Worm (Caenorhabditis elegans) whole organism, early embryonic: ENCODE data around the gene C15C8.4.
A peak's percentile ranks its signal among the peaks of the same experiment; 100 is the strongest.

Experiments
- B0310.2 ChIP-seq: sonication (generic microtip); optimal IDR thresholded peaks from 2 replicates; lab custom pipeline; 2016; ENCODE audit warnings: mild to moderate bottlenecking, missing genetic modification characterization, missing compliant biosample characterization
- F13C5.2 ChIP-seq: sonication (generic microtip); optimal IDR thresholded peaks from 2 replicates; lab custom pipeline; 2017; ENCODE audit warnings: mild to moderate bottlenecking, missing genetic modification characterization, inconsistent platforms, missing compliant biosample characterization
- aly-1 ChIP-seq: sonication (generic microtip); optimal IDR thresholded peaks from 2 replicates; lab custom pipeline; 2016; ENCODE audit warnings: missing genetic modification characterization, missing compliant biosample characterization
- ama-1 ChIP-seq: fragments of 150-350 bp; optimal IDR thresholded peaks from 2 replicates; lab custom pipeline; 2014
- ceh-13 ChIP-seq: fragments of 200-800 bp; sonication (Bioruptor generic); optimal IDR thresholded peaks from 2 replicates; lab custom pipeline; 2018; ENCODE audit warnings: mild to moderate bottlenecking, missing genetic modification characterization, missing compliant biosample characterization
- ceh-36 ChIP-seq: sonication (generic microtip); optimal IDR thresholded peaks from 2 replicates; lab custom pipeline; 2016; ENCODE audit warnings: missing genetic modification characterization, inconsistent platforms, missing compliant biosample characterization
- ets-7 ChIP-seq: sonication (generic microtip); optimal IDR thresholded peaks from 2 replicates; lab custom pipeline; 2016; ENCODE audit warnings: missing genotype, missing genetic modification characterization, missing compliant biosample characterization
- flt-1 ChIP-seq: fragments of 200-800 bp; sonication (Bioruptor generic); IDR thresholded peaks from 2 replicates; pipeline ENCODE4 v1.3.6; 2022; ENCODE audit warnings: missing genetic modification characterization, missing compliant biosample characterization
- hmbx-1 ChIP-seq: sonication (generic microtip); optimal IDR thresholded peaks from 2 replicates; lab custom pipeline; 2016; ENCODE audit warnings: mild to moderate bottlenecking, missing genetic modification characterization, missing compliant biosample characterization
- hmg-4 ChIP-seq: fragments of 200-800 bp; sonication (Bioruptor generic); optimal IDR thresholded peaks from 2 replicates; lab custom pipeline; 2018; ENCODE audit warnings: mild to moderate bottlenecking, missing genetic modification characterization, missing compliant biosample characterization
- hnd-1 ChIP-seq: sonication (generic microtip); optimal IDR thresholded peaks from 2 replicates; lab custom pipeline; 2016; ENCODE audit warnings: missing genetic modification characterization, missing compliant biosample characterization
- pes-1 ChIP-seq: fragments of 200-800 bp; sonication (Bioruptor generic); IDR thresholded peaks from 2 replicates; pipeline ENCODE4 v1.3.6; 2022; ENCODE audit warnings: missing genetic modification reagents, missing genetic modification characterization, missing compliant biosample characterization
- scrt-1 ChIP-seq: fragments of 200-800 bp; sonication (Bioruptor generic); IDR thresholded peaks from 2 replicates; pipeline ENCODE4 v1.3.6; 2022; ENCODE audit warnings: missing genetic modification characterization, missing compliant biosample characterization
- sea-1 ChIP-seq: fragments of 200-800 bp; sonication (Bioruptor generic); conservative IDR thresholded peaks from 2 replicates; pipeline ENCODE4 v1.3.6; 2022; ENCODE audit warnings: missing genetic modification characterization, missing compliant biosample characterization
- tbx-11 ChIP-seq: fragments of 200-800 bp; sonication (Bioruptor generic); IDR thresholded peaks from 2 replicates; pipeline ENCODE4 v1.3.6; 2022; ENCODE audit warnings: missing genetic modification characterization, missing compliant biosample characterization
- tbx-37 ChIP-seq: fragments of 200-800 bp; sonication (Bioruptor generic); conservative IDR thresholded peaks from 2 replicates; pipeline ENCODE4 v1.3.6; 2022; ENCODE audit warnings: missing genetic modification reagents, missing genetic modification characterization, missing compliant biosample characterization
- tra-4 ChIP-seq: sonication (generic microtip); optimal IDR thresholded peaks from 2 replicates; lab custom pipeline; 2017; ENCODE audit warnings: missing genetic modification characterization, missing compliant biosample characterization

The C15C8.4 gene

ce11 chrV:12728062-12728665 is 19.1 kb downstream of the C15C8.4 start, which contains the start of the genes rpl-28 and mrpl-49:
rpl-28 (minus strand) TSS chrV:12728112.
mrpl-49 (plus strand) TSS chrV:12728631.
- no peak for TF ChIP-seq tbx-11
- peak; percentile 33 for TF ChIP-seq F13C5.2 (tag; lab: Kevin White, UChicago)
- no peak for TF ChIP-seq hnd-1 (tag; lab: Kevin White, UChicago)
- TF ChIP-seq pes-1 (GFP tag; lab: Robert Waterston, UW), result no peak
- no peak for TF ChIP-seq hmbx-1

- TF ChIP-seq ets-7, result no peak
- TF ChIP-seq hmbx-1, result no peak
- TF ChIP-seq pes-1 (GFP tag; lab: Robert Waterston, UW), result no peak
- TF ChIP-seq hmg-4 (GFP tag; lab: Kevin White, UChicago), result no peak
- no peak for TF ChIP-seq B0310.2 (tag; lab: Kevin White, UChicago)
- no peak for TF ChIP-seq tbx-11
- no peak for TF ChIP-seq sea-1 (GFP tag; lab: Robert Waterston, UW)
- no peak for TF ChIP-seq tbx-37 (GFP tag; lab: Robert Waterston, UW)
- no peak for TF ChIP-seq ama-1 (lab: Kevin White, UChicago)
- TF ChIP-seq hnd-1 (tag; lab: Kevin White, UChicago), result no peak
- TF ChIP-seq tra-4 (tag; lab: Kevin White, UChicago), result no peak
- TF ChIP-seq ceh-36 (tag; lab: Kevin White, UChicago), result no peak
Measured at ce11 chrV:12727104-12727637, 20.1 kb downstream of the C15C8.4 start, which contains the start of gene R11D1.13. R11D1.13 (plus strand) TSS chrV:12727154.

ce11 chrV:12725893-12726292 is 21.4 kb downstream of the C15C8.4 start, which contains the start of gene R11D1.12:
R11D1.12 (minus strand) TSS chrV:12725993.
- TF ChIP-seq pes-1 (GFP tag; lab: Robert Waterston, UW) (no peak), F13C5.2 (tag; lab: Kevin White, UChicago) (no peak), ceh-13 (no peak), flt-1 (GFP tag; lab: Robert Waterston, UW) (no peak), hmg-4 (GFP tag; lab: Kevin White, UChicago) (no peak), B0310.2 (tag; lab: Kevin White, UChicago) (no peak), ama-1 (lab: Kevin White, UChicago) (no peak), hmbx-1 (no peak)

DNA sequence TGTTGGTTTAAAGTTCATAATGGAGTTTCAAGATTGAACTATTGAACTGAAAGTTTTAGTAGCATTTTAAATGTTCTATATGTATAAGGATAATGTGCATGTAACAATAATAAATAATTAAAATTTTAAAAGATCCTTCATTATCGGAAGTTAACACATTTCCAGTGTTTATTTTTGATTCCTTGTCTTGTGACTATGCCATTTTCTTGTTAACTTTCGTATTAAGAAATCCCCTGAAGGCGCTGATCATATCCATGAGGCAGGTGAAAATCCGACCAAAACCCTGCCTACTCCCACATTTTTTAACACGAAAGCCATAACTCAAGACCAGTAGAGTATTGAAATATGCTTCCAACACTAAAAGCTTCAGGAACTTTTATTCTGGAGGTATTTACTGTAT is 27.6 kb downstream of the C15C8.4 start, which contains the start of gene R11D1.7:
TSS of gene R11D1.7 (plus strand) at position 301 of the 400 bp plus-strand sequence.
- no peak for TF ChIP-seq hmg-4 (GFP tag; lab: Kevin White, UChicago)
- TF ChIP-seq scrt-1 (GFP tag; lab: Robert Waterston, UW), result no peak
- no peak for TF ChIP-seq tbx-11
- no peak for TF ChIP-seq hnd-1 (tag; lab: Kevin White, UChicago)
- TF ChIP-seq pes-1 (GFP tag; lab: Robert Waterston, UW), result no peak
- no peak for TF ChIP-seq B0310.2 (tag; lab: Kevin White, UChicago)
- TF ChIP-seq ets-7, result no peak
- TF ChIP-seq ama-1 (lab: Kevin White, UChicago), result no peak
- no peak for TF ChIP-seq aly-1 (tag; lab: Kevin White, UChicago)

DNA sequence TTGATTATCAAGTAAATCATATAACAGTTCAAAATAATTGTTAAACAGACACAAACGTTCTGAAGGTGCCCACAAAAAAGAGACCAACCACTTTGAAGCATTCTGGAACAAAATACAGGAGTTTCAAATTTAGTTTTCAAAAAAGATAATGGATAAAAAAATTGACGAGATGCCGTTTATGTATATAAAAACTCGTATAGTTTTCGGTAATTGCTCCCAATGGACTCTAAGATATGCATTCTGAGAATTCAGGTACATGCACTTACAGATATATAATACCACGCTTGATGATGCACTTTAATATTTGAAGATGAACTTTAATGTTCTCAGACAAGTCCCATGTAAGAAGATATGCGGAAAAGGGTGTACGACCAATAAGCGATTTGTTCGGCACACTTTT is 28.6 kb downstream of the C15C8.4 start, which contains the start of gene str-181:
TSS of gene str-181 (minus strand) at position 101 of the 400 bp plus-strand sequence.
- TF ChIP-seq tra-4 (tag; lab: Kevin White, UChicago), result no peak
- TF ChIP-seq tbx-11, result no peak
- TF ChIP-seq pes-1 (GFP tag; lab: Robert Waterston, UW), result no peak
- TF ChIP-seq ceh-36 (tag; lab: Kevin White, UChicago), result no peak
- no peak for TF ChIP-seq ama-1 (lab: Kevin White, UChicago)
- no peak for TF ChIP-seq scrt-1 (GFP tag; lab: Robert Waterston, UW)
- no peak for TF ChIP-seq ceh-13
- no peak for TF ChIP-seq F13C5.2 (tag; lab: Kevin White, UChicago)
- TF ChIP-seq hmbx-1, result no peak
- TF ChIP-seq aly-1 (tag; lab: Kevin White, UChicago), result no peak
- no peak for TF ChIP-seq sea-1 (GFP tag; lab: Robert Waterston, UW)
- TF ChIP-seq B0310.2 (tag; lab: Kevin White, UChicago), result no peak
- TF ChIP-seq flt-1 (GFP tag; lab: Robert Waterston, UW), result no peak
- TF ChIP-seq hmg-4 (GFP tag; lab: Kevin White, UChicago), result no peak
- TF ChIP-seq tbx-37 (GFP tag; lab: Robert Waterston, UW), result no peak
- no peak for TF ChIP-seq hnd-1 (tag; lab: Kevin White, UChicago)
- TF ChIP-seq ets-7, result no peak

ce11 chrV:12716447-12716846 is 30.8 kb downstream of the C15C8.4 start, which contains the start of gene str-178:
str-178 (minus strand) TSS chrV:12716547.
- TF ChIP-seq tbx-37 (GFP tag; lab: Robert Waterston, UW), result no peak
- TF ChIP-seq tbx-11, result no peak
- TF ChIP-seq pes-1 (GFP tag; lab: Robert Waterston, UW), result no peak
- no peak for TF ChIP-seq ama-1 (lab: Kevin White, UChicago)
- TF ChIP-seq hmg-4 (GFP tag; lab: Kevin White, UChicago), result no peak
- no peak for TF ChIP-seq hmbx-1
- no peak for TF ChIP-seq aly-1 (tag; lab: Kevin White, UChicago)
- TF ChIP-seq hnd-1 (tag; lab: Kevin White, UChicago), result no peak
- TF ChIP-seq ceh-13, result no peak
- no peak for TF ChIP-seq flt-1 (GFP tag; lab: Robert Waterston, UW)
- TF ChIP-seq sea-1 (GFP tag; lab: Robert Waterston, UW), result no peak
- no peak for TF ChIP-seq tra-4 (tag; lab: Kevin White, UChicago)
- TF ChIP-seq B0310.2 (tag; lab: Kevin White, UChicago), result no peak
- no peak for TF ChIP-seq F13C5.2 (tag; lab: Kevin White, UChicago)
- TF ChIP-seq ets-7, result no peak
- TF ChIP-seq ceh-36 (tag; lab: Kevin White, UChicago), result no peak
- no peak for TF ChIP-seq scrt-1 (GFP tag; lab: Robert Waterston, UW)

DNA sequence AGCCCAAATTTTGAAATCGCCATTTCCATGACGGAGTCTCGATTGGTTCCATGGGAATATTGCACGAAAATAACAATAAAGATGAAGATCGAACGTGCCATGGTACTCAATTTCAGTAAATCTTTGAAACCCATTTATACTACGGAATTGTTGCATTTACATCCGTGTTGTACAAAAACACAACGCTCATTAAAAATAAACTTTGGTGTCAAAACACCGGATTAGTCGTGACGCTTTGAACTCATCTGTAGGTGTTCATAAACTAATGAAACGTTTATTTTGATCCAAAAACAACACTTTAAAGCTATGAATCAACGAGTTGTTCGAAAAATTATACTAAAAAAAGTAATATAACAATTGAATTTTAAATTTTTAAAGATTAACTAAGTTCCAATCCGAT is 33.1 kb downstream of the C15C8.4 start, which contains the start of gene R11D1.4:
TSS of gene R11D1.4 (minus strand) at position 101 of the 400 bp plus-strand sequence.
- TF ChIP-seq tbx-11 (no peak), tbx-37 (GFP tag; lab: Robert Waterston, UW) (no peak), scrt-1 (GFP tag; lab: Robert Waterston, UW) (no peak), sea-1 (GFP tag; lab: Robert Waterston, UW) (no peak), hmg-4 (GFP tag; lab: Kevin White, UChicago) (no peak), pes-1 (GFP tag; lab: Robert Waterston, UW) (no peak), tra-4 (tag; lab: Kevin White, UChicago) (no peak), F13C5.2 (tag; lab: Kevin White, UChicago) (no peak)
